Fruit fly (Drosophila melanogaster): ENCODE measurements around the gene CG34448.
A peak's percentile ranks its signal among the peaks of the same experiment; 100 is the strongest.

Gene CG34448

DNA sequence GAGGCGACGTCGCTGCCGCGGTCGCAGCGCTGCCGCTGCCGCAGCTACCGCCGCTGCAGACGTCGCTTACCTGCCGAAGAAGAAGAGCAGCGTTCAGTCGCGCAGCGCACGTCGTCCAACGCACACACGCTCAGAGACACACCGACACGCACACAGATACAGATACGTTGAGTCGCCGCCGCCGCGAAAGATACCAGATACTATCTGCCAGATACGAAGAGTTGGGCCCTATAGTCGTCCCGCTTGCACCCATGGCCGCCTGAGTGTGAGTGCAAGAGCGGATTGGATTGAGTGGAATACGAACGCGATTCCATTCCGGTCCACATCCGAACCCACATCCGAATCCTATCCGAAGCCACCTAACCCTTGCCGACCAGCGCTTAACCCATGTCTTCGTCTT is 36.9 kb upstream of the CG34448 start (continued):
- TF ChIP-seq MTF-1 (GFP tag; optimal IDR thresholded peaks at IDR 0.05; ENCODE audit: borderline replicate concordance) (no peak), CG18476 (GFP tag; optimal IDR thresholded peaks at IDR 0.05) (no peak), CG2120 (GFP tag; optimal IDR thresholded peaks at IDR 0.05) (no peak), h (optimal IDR thresholded peaks at IDR 0.05) (no peak), Hsf (GFP tag; optimal IDR thresholded peaks at IDR 0.05) (no peak), CG11456 (GFP tag; IDR thresholded peaks at IDR 0.05) (no peak), Nf-YC (tag; optimal IDR thresholded peaks at IDR 0.05) (peak; percentile 83), CG6765 (GFP tag; optimal IDR thresholded peaks at IDR 0.05) (no peak), mirr (GFP tag; optimal IDR thresholded peaks at IDR 0.05) (no peak), trem (tag; optimal IDR thresholded peaks at IDR 0.05) (no peak), CG9817 (tag; optimal IDR thresholded peaks at IDR 0.05) (no peak), CG18764 (GFP tag; optimal IDR thresholded peaks at IDR 0.05) (no peak), sug (tag; optimal IDR thresholded peaks at IDR 0.05) (no peak), CG14441 (GFP tag; IDR thresholded peaks at IDR 0.05) (no peak), CG15514 (GFP tag; optimal IDR thresholded peaks at IDR 0.05) (no peak), sisA (GFP tag; IDR thresholded peaks at IDR 0.05) (no peak), CG3163 (GFP tag; optimal IDR thresholded peaks at IDR 0.05) (no peak), MESR4 (GFP tag; optimal IDR thresholded peaks at IDR 0.05) (no peak), Poxn (GFP tag; IDR thresholded peaks at IDR 0.05) (no peak), pros (GFP tag; optimal IDR thresholded peaks at IDR 0.05) (peak; percentile 26), caup (GFP tag; optimal IDR thresholded peaks at IDR 0.05; ENCODE audit: severe bottlenecking) (no peak), bcd (GFP tag; optimal IDR thresholded peaks at IDR 0.05) (no peak), sens (GFP tag) (peak; percentile 74), cg (GFP tag; optimal IDR thresholded peaks at IDR 0.05) (peak; percentile 95), CG11398 (GFP tag; optimal IDR thresholded peaks at IDR 0.05) (no peak), CG8281 (tag; optimal IDR thresholded peaks at IDR 0.05) (no peak), eyg (GFP tag; optimal IDR thresholded peaks at IDR 0.05) (no peak), CG17612 (GFP tag; IDR thresholded peaks at IDR 0.05) (no peak), ash1 (GFP tag; optimal IDR thresholded peaks at IDR 0.05) (no peak), Lpt (GFP tag; optimal IDR thresholded peaks at IDR 0.05) (no peak), TFAM (GFP tag; optimal IDR thresholded peaks at IDR 0.05) (no peak), pfk (GFP tag; optimal IDR thresholded peaks at IDR 0.05) (no peak), CG6272 (GFP tag; IDR thresholded peaks at IDR 0.05) (no peak), Max (GFP tag; optimal IDR thresholded peaks at IDR 0.05) (no peak), br (optimal IDR thresholded peaks at IDR 0.05) (no peak), CG7271 (tag; optimal IDR thresholded peaks at IDR 0.05) (no peak), pb (GFP tag; optimal IDR thresholded peaks at IDR 0.05) (no peak), run (tag; optimal IDR thresholded peaks at IDR 0.05) (no peak), D (optimal IDR thresholded peaks at IDR 0.05) (peak; percentile 86), D (GFP tag; optimal IDR thresholded peaks at IDR 0.05) (no peak), CG18262 (tag; optimal IDR thresholded peaks at IDR 0.05) (no peak), Dip2 (GFP tag; IDR thresholded peaks at IDR 0.05) (no peak), grn (GFP tag; optimal IDR thresholded peaks at IDR 0.05) (peak; percentile 99), CG8388 (GFP tag; optimal IDR thresholded peaks at IDR 0.05) (no peak), CG9876 (GFP tag; optimal IDR thresholded peaks at IDR 0.05) (no peak), ro (GFP tag; IDR thresholded peaks at IDR 0.05) (no peak), bsh (GFP tag; optimal IDR thresholded peaks at IDR 0.05) (no peak), tap (tag; optimal IDR thresholded peaks at IDR 0.05) (no peak), Stat92E (GFP tag; optimal IDR thresholded peaks at IDR 0.05) (no peak), lov (optimal IDR thresholded peaks at IDR 0.05) (no peak), lov (GFP tag; IDR thresholded peaks at IDR 0.05) (no peak), Bdp1 (GFP tag; optimal IDR thresholded peaks at IDR 0.05) (no peak), dati (GFP tag; IDR thresholded peaks at IDR 0.05) (no peak)
